Fruit fly (Drosophila melanogaster) whole organism, embryonic: ENCODE measurements around the gene Kr-h2.
A peak's percentile ranks its signal among the peaks of the same experiment; 100 is the strongest.

Experiments used
- Atf-2 ChIP-seq: fragments of 200-800 bp; sonication (Bioruptor generic); optimal IDR thresholded peaks from 2 replicates; lab custom pipeline; 2016; ENCODE audit warnings: missing biosample characterization, missing genetic modification characterization
- B-H2 ChIP-seq: fragments of 200-800 bp; sonication (Bioruptor generic); optimal IDR thresholded peaks from 2 replicates; lab custom pipeline; 2018; ENCODE audit warnings: missing biosample characterization, mild to moderate bottlenecking, missing genetic modification characterization
- Bdp1 ChIP-seq: fragments of 200-800 bp; sonication (Bioruptor generic); optimal IDR thresholded peaks from 3 replicates; lab custom pipeline; 2016; ENCODE audit warnings: missing biosample characterization, missing genetic modification characterization
- Blimp-1 ChIP-seq: fragments of 200-800 bp; sonication (Bioruptor generic); optimal IDR thresholded peaks from 3 replicates; lab custom pipeline; 2018; ENCODE audit warnings: missing biosample characterization, missing genetic modification characterization, mild to moderate bottlenecking, moderate library complexity, missing genetic modification reagents
- CG10543 ChIP-seq: fragments of 200-800 bp; sonication (Bioruptor generic); optimal IDR thresholded peaks from 3 replicates; lab custom pipeline; 2017; ENCODE audit warnings: missing biosample characterization, mild to moderate bottlenecking, missing genetic modification characterization, moderate library complexity
- CG10654 ChIP-seq: fragments of 200-800 bp; sonication (Bioruptor generic); optimal IDR thresholded peaks from 2 replicates; lab custom pipeline; 2016; ENCODE audit warnings: missing biosample characterization, missing genetic modification characterization
- CG11398 ChIP-seq: fragments of 200-800 bp; sonication (Bioruptor generic); optimal IDR thresholded peaks from 2 replicates; lab custom pipeline; 2016; ENCODE audit warnings: missing biosample characterization, missing genetic modification characterization
- CG11560 ChIP-seq: fragments of 200-800 bp; sonication (Bioruptor generic); IDR thresholded peaks from 3 replicates; pipeline ENCODE4 v1.3.6; 2022; ENCODE audit warnings: missing biosample characterization, missing genetic modification characterization
- CG12299 ChIP-seq: fragments of 200-800 bp; sonication (Bioruptor generic); optimal IDR thresholded peaks from 2 replicates; lab custom pipeline; 2018; ENCODE audit warnings: missing biosample characterization, mild to moderate bottlenecking, missing genetic modification characterization
- CG12769 ChIP-seq: fragments of 200-800 bp; sonication (Bioruptor generic); optimal IDR thresholded peaks from 2 replicates; lab custom pipeline; 2019; ENCODE audit warnings: missing biosample characterization, mild to moderate bottlenecking, missing genetic modification characterization, moderate library complexity
- CG13123 ChIP-seq: fragments of 200-800 bp; sonication (Bioruptor generic); optimal IDR thresholded peaks from 2 replicates; lab custom pipeline; 2016; ENCODE audit warnings: missing biosample characterization, missing genetic modification characterization
- CG14441 ChIP-seq: fragments of 200-800 bp; sonication (Bioruptor generic); IDR thresholded peaks from 2 replicates; pipeline ENCODE4 v1.3.6; 2022; ENCODE audit warnings: missing biosample characterization, missing genetic modification characterization
- CG14710 ChIP-seq: fragments of 200-800 bp; sonication (Bioruptor generic); optimal IDR thresholded peaks from 3 replicates; lab custom pipeline; 2019; ENCODE audit warnings: missing biosample characterization, mild to moderate bottlenecking, missing genetic modification characterization, moderate library complexity
- CG1602 ChIP-seq: fragments of 200-800 bp; sonication (Bioruptor generic); optimal IDR thresholded peaks from 3 replicates; lab custom pipeline; 2016; ENCODE audit warnings: missing biosample characterization, missing genetic modification characterization
- CG17186 ChIP-seq: fragments of 200-800 bp; sonication (Bioruptor generic); optimal IDR thresholded peaks from 3 replicates; lab custom pipeline; 2017; ENCODE audit warnings: missing biosample characterization, missing genetic modification reagents, missing genetic modification characterization
- CG3281 ChIP-seq: fragments of 200-800 bp; sonication (Bioruptor generic); optimal IDR thresholded peaks from 3 replicates; lab custom pipeline; 2017; ENCODE audit warnings: missing biosample characterization, mild to moderate bottlenecking, missing genetic modification characterization
- CG3847 ChIP-seq: fragments of 200-800 bp; sonication (Bioruptor generic); IDR thresholded peaks from 2 replicates; pipeline ENCODE4 v1.3.6; 2022; ENCODE audit warnings: missing biosample characterization, missing genetic modification characterization
- CG42726 ChIP-seq: fragments of 200-800 bp; sonication (Bioruptor generic); IDR thresholded peaks from 2 replicates; pipeline ENCODE4 v1.3.6; 2022; ENCODE audit warnings: missing biosample characterization, missing genetic modification characterization; ENCODE audit not compliant: partially characterized antibody
- CG4424 ChIP-seq: fragments of 200-800 bp; sonication (Bioruptor generic); optimal IDR thresholded peaks from 3 replicates; lab custom pipeline; 2016; ENCODE audit warnings: missing biosample characterization, missing genetic modification characterization
- CG4707 ChIP-seq: fragments of 200-800 bp; sonication (Bioruptor generic); optimal IDR thresholded peaks from 2 replicates; lab custom pipeline; 2018; ENCODE audit warnings: missing biosample characterization, mild to moderate bottlenecking, missing genetic modification characterization, moderate library complexity
- CG7839 ChIP-seq: fragments of 200-800 bp; sonication (Bioruptor generic); optimal IDR thresholded peaks from 3 replicates; lab custom pipeline; 2018; ENCODE audit warnings: missing biosample characterization, mild to moderate bottlenecking, missing genetic modification characterization, moderate library complexity
- CG7987 ChIP-seq: fragments of 200-800 bp; sonication (Bioruptor generic); optimal IDR thresholded peaks from 2 replicates; lab custom pipeline; 2018; ENCODE audit warnings: missing biosample characterization, mild to moderate bottlenecking, missing genetic modification characterization, moderate library complexity
- Dad ChIP-seq: fragments of 200-800 bp; sonication (Bioruptor generic); optimal IDR thresholded peaks from 3 replicates; lab custom pipeline; 2016; ENCODE audit warnings: missing biosample characterization, missing genetic modification characterization
- Dbx ChIP-seq: fragments of 200-800 bp; sonication (Bioruptor generic); IDR thresholded peaks from 3 replicates; pipeline ENCODE4 v1.3.6; 2022; ENCODE audit warnings: missing biosample characterization, missing genetic modification characterization
- Dip3 ChIP-seq: fragments of 200-800 bp; sonication (Bioruptor generic); optimal IDR thresholded peaks from 3 replicates; lab custom pipeline; 2016; ENCODE audit warnings: missing biosample characterization, missing genetic modification characterization
- Fer2 ChIP-seq: fragments of 200-800 bp; sonication (Bioruptor generic); optimal IDR thresholded peaks from 2 replicates; lab custom pipeline; 2018; ENCODE audit warnings: missing biosample characterization, mild to moderate bottlenecking, missing genetic modification characterization, moderate library complexity
- H2.0 ChIP-seq: fragments of 200-800 bp; sonication (Bioruptor generic); IDR thresholded peaks from 2 replicates; pipeline ENCODE4 v1.3.6; 2022; ENCODE audit warnings: missing biosample characterization, missing genetic modification characterization
- HLHmδ ChIP-seq: fragments of 200-800 bp; sonication (Bioruptor generic); optimal IDR thresholded peaks from 2 replicates; lab custom pipeline; 2018; ENCODE audit warnings: missing biosample characterization, mild to moderate bottlenecking, missing genetic modification characterization, moderate library complexity
- YL-1 ChIP-seq: fragments of 200-800 bp; sonication (Bioruptor generic); optimal IDR thresholded peaks from 3 replicates; lab custom pipeline; 2017; ENCODE audit warnings: missing biosample characterization, mild to moderate bottlenecking, missing genetic modification characterization
- ara ChIP-seq: fragments of 200-800 bp; sonication (Bioruptor generic); IDR thresholded peaks from 2 replicates; pipeline ENCODE4 v1.3.6; 2022; ENCODE audit warnings: missing biosample characterization, missing genetic modification characterization
- ash1 ChIP-seq: fragments of 200-800 bp; sonication (Bioruptor generic); optimal IDR thresholded peaks from 2 replicates; lab custom pipeline; 2018; ENCODE audit warnings: missing biosample characterization, mild to moderate bottlenecking, missing genetic modification characterization
- bcd ChIP-seq: fragments of 200-800 bp; sonication (Bioruptor generic); optimal IDR thresholded peaks from 2 replicates; lab custom pipeline; 2017; ENCODE audit warnings: missing biosample characterization, mild to moderate bottlenecking, missing genetic modification characterization
- bigmax ChIP-seq: fragments of 200-800 bp; sonication (Bioruptor generic); optimal IDR thresholded peaks from 2 replicates; lab custom pipeline; 2018; ENCODE audit warnings: missing biosample characterization, mild to moderate bottlenecking, missing genetic modification characterization
- cas ChIP-seq: fragments of 200-800 bp; sonication (Bioruptor generic); IDR thresholded peaks from 2 replicates; pipeline ENCODE4 v1.3.6; 2022; ENCODE audit warnings: missing biosample characterization, missing genetic modification characterization
- cg ChIP-seq: fragments of 200-800 bp; sonication (Bioruptor generic); optimal IDR thresholded peaks from 3 replicates; lab custom pipeline; 2019; ENCODE audit warnings: missing biosample characterization, mild to moderate bottlenecking, missing genetic modification characterization, moderate library complexity
- corto ChIP-seq: fragments of 200-800 bp; sonication (Bioruptor generic); optimal IDR thresholded peaks from 2 replicates; lab custom pipeline; 2016; ENCODE audit warnings: missing biosample characterization, mild to moderate bottlenecking, missing genetic modification characterization, moderate library complexity
- croc ChIP-seq: fragments of 200-800 bp; sonication (Bioruptor generic); conservative IDR thresholded peaks from 3 replicates; pipeline ENCODE4 v1.3.6; 2022; ENCODE audit warnings: missing biosample characterization, missing genetic modification characterization
- gce ChIP-seq: fragments of 200-800 bp; sonication (Bioruptor generic); IDR thresholded peaks from 3 replicates; pipeline ENCODE4 v1.3.6; 2022; ENCODE audit warnings: missing biosample characterization, missing genetic modification characterization
- jigr1 ChIP-seq: fragments of 200-800 bp; sonication (Bioruptor generic); IDR thresholded peaks from 3 replicates; pipeline ENCODE4 v1.3.6; 2022; ENCODE audit warnings: missing biosample characterization, missing genetic modification characterization
- kah ChIP-seq: fragments of 200-800 bp; sonication (Bioruptor generic); optimal IDR thresholded peaks from 2 replicates; lab custom pipeline; 2018; ENCODE audit warnings: missing biosample characterization, mild to moderate bottlenecking, missing genetic modification characterization
- klu ChIP-seq: fragments of 200-800 bp; sonication (Bioruptor generic); IDR thresholded peaks from 2 replicates; pipeline ENCODE4 v1.3.6; 2022; ENCODE audit warnings: missing biosample characterization, missing genetic modification characterization
- lola ChIP-seq, 3 experiments: fragments of >200 bp in 2 of 3; fragments of 200-800 bp in 1 of 3; sonication (Bioruptor generic) in 1 of 3; optimal IDR thresholded peaks; 2 replicates each; lab custom pipeline; 2017 to 2019; ENCODE audit warnings: missing biosample characterization in 3 of 3, missing genetic modification characterization in 3 of 3, mild to moderate bottlenecking in 1 of 3, moderate library complexity in 1 of 3
- p53 ChIP-seq: fragments of 200-800 bp; sonication (Bioruptor generic); optimal IDR thresholded peaks from 2 replicates; lab custom pipeline; 2016; ENCODE audit warnings: missing biosample characterization, missing genetic modification characterization
- prd ChIP-seq, 3 experiments: fragments of >200 bp in 2 of 3; fragments of 200-800 bp in 1 of 3; sonication (Bioruptor generic) in 1 of 3; optimal IDR thresholded peaks in 2 of 3; IDR thresholded peaks in 1 of 3; 2 replicates in 2 of 3; 3 replicates in 1 of 3; pipeline versions ENCODE4 v1.3.6 to Lab custom; 2017 to 2022; ENCODE audit warnings: missing biosample characterization in 1 of 3, missing genetic modification characterization in 1 of 3
- sc ChIP-seq, 3 experiments: fragments of >200 bp in 2 of 3; fragments of 200-800 bp in 1 of 3; sonication (Bioruptor generic) in 1 of 3; optimal IDR thresholded peaks; 2 replicates in 2 of 3; 3 replicates in 1 of 3; lab custom pipeline; 2017; ENCODE audit warnings: mild to moderate bottlenecking in 1 of 3, missing biosample characterization in 1 of 3, missing genetic modification characterization in 1 of 3, missing genetic modification reagents in 1 of 3
- toy ChIP-seq: fragments of 200-800 bp; sonication (Bioruptor generic); IDR thresholded peaks from 2 replicates; pipeline ENCODE4 v1.3.6; 2022; ENCODE audit warnings: missing biosample characterization, missing genetic modification characterization
- tup ChIP-seq: fragments of 200-800 bp; sonication (Bioruptor generic); optimal IDR thresholded peaks from 2 replicates; lab custom pipeline; 2016; ENCODE audit warnings: missing biosample characterization, mild to moderate bottlenecking, missing genetic modification characterization, moderate library complexity
- unc-4 ChIP-seq: fragments of 200-800 bp; sonication (Bioruptor generic); IDR thresholded peaks from 2 replicates; pipeline ENCODE4 v1.3.6; 2022; ENCODE audit warnings: missing biosample characterization, missing genetic modification characterization; ENCODE audit not compliant: partially characterized antibody
- zfh2 ChIP-seq: fragments of 200-800 bp; sonication (Bioruptor generic); optimal IDR thresholded peaks from 2 replicates; lab custom pipeline; 2016; ENCODE audit warnings: missing biosample characterization, missing genetic modification characterization

Kr-h2 gene

DNA sequence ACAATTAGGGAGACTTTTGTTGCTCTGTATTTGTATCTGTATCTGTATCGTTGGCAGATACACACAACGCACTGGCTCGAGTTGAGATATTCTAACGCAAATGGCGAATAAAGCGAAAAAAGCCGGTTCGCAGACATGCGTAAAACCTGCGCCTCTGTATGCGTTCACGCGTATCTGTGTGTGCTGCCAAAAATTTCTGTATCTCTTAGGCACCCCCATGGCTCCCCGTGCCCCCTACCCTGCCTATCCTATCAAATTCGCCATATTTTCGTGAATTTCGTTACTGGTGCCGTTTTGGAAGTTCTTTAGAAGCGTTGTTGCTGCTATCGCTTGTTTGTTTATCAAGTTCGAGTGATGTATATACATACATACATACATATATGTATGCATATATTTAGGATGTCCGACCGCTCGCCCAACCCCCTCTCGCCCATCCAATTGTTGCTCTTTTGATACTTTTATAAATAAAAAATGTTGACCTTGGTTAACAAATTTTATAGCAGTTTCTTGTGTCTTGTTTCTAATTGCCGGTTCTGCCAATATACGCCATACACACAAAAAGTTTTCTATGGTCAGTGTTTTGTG lies 15.0 kb downstream of the Kr-h2 start (continued):
- no peak for TF ChIP-seq Dip3 (GFP tag; lab: Kevin White, UChicago)
- no peak for TF ChIP-seq klu (GFP tag; lab: Robert Waterston, UW)
- no peak for TF ChIP-seq Dad (GFP tag; lab: Kevin White, UChicago)
- no peak for TF ChIP-seq tup (GFP tag; lab: Kevin White, UChicago)
- no peak for TF ChIP-seq lola (GFP tag; optimal IDR thresholded peaks at IDR 0.05; lab: Kevin White, UChicago)
- TF ChIP-seq CG14710 (tag; lab: Kevin White, UChicago): no peak
- TF ChIP-seq kah (GFP tag; lab: Kevin White, UChicago): no peak
- TF ChIP-seq CG7987: no peak
- no peak for TF ChIP-seq toy
- no peak for TF ChIP-seq HLHmδ (GFP tag; lab: Kevin White, UChicago)
- peak; percentile 50; the same call in 2 of the 3 replicates for TF ChIP-seq Dbx (GFP tag; lab: Robert Waterston, UW)
- no peak for TF ChIP-seq gce (GFP tag; lab: Robert Waterston, UW)
- TF ChIP-seq CG17186: no peak
- no peak for TF ChIP-seq jigr1 (GFP tag; lab: Robert Waterston, UW)
- peak; percentile 36 for TF ChIP-seq CG12769 (tag; lab: Kevin White, UChicago)
- TF ChIP-seq CG11560: no peak
- TF ChIP-seq Atf-2: no peak
- TF ChIP-seq CG3847 (GFP tag; lab: Robert Waterston, UW): no peak
- TF ChIP-seq sc (optimal IDR thresholded peaks at IDR 0.05; lab: Kevin White, UChicago): no peak
- TF ChIP-seq sc (GFP tag; optimal IDR thresholded peaks at IDR 0.05; lab: Kevin White, UChicago): no peak
- no peak for TF ChIP-seq bigmax (GFP tag; lab: Kevin White, UChicago)
- no peak for TF ChIP-seq CG14441 (GFP tag; lab: Robert Waterston, UW)
- TF ChIP-seq p53 (GFP tag; lab: Kevin White, UChicago): no peak
- no peak for TF ChIP-seq unc-4 (GFP tag; lab: Robert Waterston, UW)
- no peak for TF ChIP-seq Bdp1 (GFP tag; lab: Kevin White, UChicago)
- TF ChIP-seq zfh2: no peak
- TF ChIP-seq CG42726 (GFP tag; lab: Robert Waterston, UW): peak; percentile 71
- TF ChIP-seq ash1: no peak
- no peak for TF ChIP-seq corto
- TF ChIP-seq Fer2 (tag; lab: Kevin White, UChicago): no peak
- TF ChIP-seq CG10654 (GFP tag; lab: Kevin White, UChicago): no peak
- no peak for TF ChIP-seq H2.0
- TF ChIP-seq bcd: no peak
- TF ChIP-seq CG13123 (GFP tag; lab: Kevin White, UChicago): no peak
- TF ChIP-seq B-H2 (GFP tag; lab: Kevin White, UChicago): peak; percentile 79
- TF ChIP-seq CG4707: no peak
- TF ChIP-seq CG11398 (GFP tag; lab: Kevin White, UChicago): no peak
- TF ChIP-seq CG12299 (tag; lab: Kevin White, UChicago): no peak
- peak; percentile 90 for TF ChIP-seq CG10543 (GFP tag; lab: Kevin White, UChicago)
- no peak for TF ChIP-seq CG3281 (GFP tag; lab: Kevin White, UChicago)
- no peak for TF ChIP-seq prd (optimal IDR thresholded peaks at IDR 0.05; lab: Kevin White, UChicago)
- no peak for TF ChIP-seq prd (GFP tag; IDR thresholded peaks at IDR 0.05; lab: Robert Waterston, UW)
- TF ChIP-seq ara (GFP tag; lab: Robert Waterston, UW): no peak
- no peak for TF ChIP-seq YL-1 (GFP tag; lab: Kevin White, UChicago)
- peak; percentile 27 for TF ChIP-seq cg (GFP tag; lab: Kevin White, UChicago)
- TF ChIP-seq cas (GFP tag; lab: Robert Waterston, UW): 0 out of 2 replicates have a peak, but pooled peaks have one; percentile 9
- TF ChIP-seq CG1602 (GFP tag; lab: Kevin White, UChicago): no peak
- TF ChIP-seq croc (GFP tag; lab: Robert Waterston, UW): no peak
- TF ChIP-seq CG4424 (GFP tag; lab: Kevin White, UChicago): no peak
- TF ChIP-seq Blimp-1 (GFP tag; lab: Kevin White, UChicago): no peak
- no peak for TF ChIP-seq CG7839
